Fruit fly (Drosophila melanogaster): ENCODE data around the gene Neos.

The Neos gene

DNA sequence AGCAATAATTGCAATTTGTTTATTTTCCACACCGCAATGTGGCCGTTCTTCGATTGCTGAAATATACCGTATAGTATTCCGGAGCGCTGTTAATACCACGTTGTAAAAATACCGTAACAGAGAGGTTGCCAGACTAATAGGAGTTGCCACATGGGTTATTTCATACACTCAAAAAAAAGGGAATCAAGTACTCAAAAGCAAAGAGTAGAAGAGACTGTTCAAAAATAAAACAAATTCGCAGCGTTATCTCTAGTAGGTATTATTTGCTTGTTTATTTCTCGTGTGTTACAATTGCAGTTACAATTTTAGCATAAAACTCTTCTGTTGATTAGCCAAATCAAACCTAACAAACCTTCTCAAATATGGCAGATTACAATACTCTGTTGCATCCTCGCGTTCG lies 9.0 kb downstream of the Neos start, which contains the start of gene MED4 (continued):
- TF ChIP-seq Smox (GFP tag; optimal IDR thresholded peaks at IDR 0.05) (peak; percentile 70), svp (GFP tag) (no peak), CG4318 (GFP tag; optimal IDR thresholded peaks at IDR 0.05) (no peak), CG6792 (GFP tag; optimal IDR thresholded peaks at IDR 0.05) (peak; percentile 71), Hr4 (GFP tag; optimal IDR thresholded peaks at IDR 0.05) (peak; percentile 85), acj6 (GFP tag; optimal IDR thresholded peaks at IDR 0.05) (peak; percentile 73), Eip75B (GFP tag; optimal IDR thresholded peaks at IDR 0.05) (peak; percentile 77), Sox14 (GFP tag; optimal IDR thresholded peaks at IDR 0.05) (peak; percentile 79), ss (GFP tag; optimal IDR thresholded peaks at IDR 0.05) (peak in 1 of 2 experiments; percentile 51), CG6854 (GFP tag; optimal IDR thresholded peaks at IDR 0.05) (peak; percentile 23), CG8119 (GFP tag; IDR thresholded peaks at IDR 0.05) (peak; percentile 78; the same call in 2 of the 3 replicates), CG31627 (GFP tag; optimal IDR thresholded peaks at IDR 0.05) (peak; percentile 87), Ets21C (GFP tag; optimal IDR thresholded peaks at IDR 0.05) (peak; percentile 68), CG3032 (tag; optimal IDR thresholded peaks at IDR 0.05) (peak; percentile 73)

- TF ChIP-seq svp (GFP tag) (peak; percentile 46), Eip78C (GFP tag) (peak; percentile 41), cyc (GFP tag; optimal IDR thresholded peaks at IDR 0.05) (no peak)
Observed at dm6 chr3L:7254724-7255123, 13.3 kb downstream of the Neos start.

dm6 chr3L:7258267-7258666 lies 16.8 kb downstream of the Neos start:
- 0 out of 3 replicates have a peak, but pooled peaks have one; percentile 42 for TF ChIP-seq eg (GFP tag; IDR thresholded peaks at IDR 0.05)
- TF ChIP-seq OdsH (GFP tag; optimal IDR thresholded peaks at IDR 0.05) = no peak

dm6 chr3L:7262471-7262870 lies 21.0 kb downstream of the Neos start:
- no peak for TF ChIP-seq cyc (GFP tag; optimal IDR thresholded peaks at IDR 0.05)
- peak; percentile 53 for TF ChIP-seq achi (GFP tag; optimal IDR thresholded peaks at IDR 0.05)
- no peak for TF ChIP-seq Eip93F (GFP tag; optimal IDR thresholded peaks at IDR 0.05)
- TF ChIP-seq Blimp-1 (GFP tag; optimal IDR thresholded peaks at IDR 0.05) = no peak
- TF ChIP-seq CG16779 (tag; optimal IDR thresholded peaks at IDR 0.05) = peak; percentile 7
- peak; percentile 52; the same call in 2 of the 3 replicates for TF ChIP-seq eg (GFP tag; IDR thresholded peaks at IDR 0.05)
- peak; percentile 32 for TF ChIP-seq pdm3 (GFP tag; optimal IDR thresholded peaks at IDR 0.05)
- TF ChIP-seq CG6792 (GFP tag; optimal IDR thresholded peaks at IDR 0.05) = peak; percentile 28
- TF ChIP-seq Sox102F (GFP tag; optimal IDR thresholded peaks at IDR 0.05) = no peak
- TF ChIP-seq spab (GFP tag; optimal IDR thresholded peaks at IDR 0.05) = peak; percentile 67
- peak; percentile 68 for TF ChIP-seq CG3032 (tag; optimal IDR thresholded peaks at IDR 0.05)
- peak; percentile 63 for TF ChIP-seq Hr4 (GFP tag; optimal IDR thresholded peaks at IDR 0.05)
- TF ChIP-seq svp (GFP tag) = peak; percentile 60
- no peak for TF ChIP-seq vri (GFP tag; optimal IDR thresholded peaks at IDR 0.05)
- peak; percentile 45 for TF ChIP-seq CG6276 (GFP tag; optimal IDR thresholded peaks at IDR 0.05)
- no peak for TF ChIP-seq CG31627 (GFP tag; optimal IDR thresholded peaks at IDR 0.05)
- peak; percentile 56 for TF ChIP-seq CG32006 (GFP tag; optimal IDR thresholded peaks at IDR 0.05)
- peak; percentile 45 for TF ChIP-seq CG9139 (GFP tag; optimal IDR thresholded peaks at IDR 0.05)
- TF ChIP-seq esn (GFP tag; optimal IDR thresholded peaks at IDR 0.05) = peak; percentile 22
- TF ChIP-seq Eip78C (GFP tag) = peak; percentile 91
- TF ChIP-seq Hr39 (GFP tag; optimal IDR thresholded peaks at IDR 0.05) = peak; percentile 7
- TF ChIP-seq fd85E (GFP tag; optimal IDR thresholded peaks at IDR 0.05) = no peak
- peak; percentile 59; the same call in 1 of the 3 replicates for TF ChIP-seq CG6163 (GFP tag; IDR thresholded peaks at IDR 0.05)
- peak in 1 of 2 experiments; percentile 23 for TF ChIP-seq salr (GFP tag; optimal IDR thresholded peaks at IDR 0.05)
- no peak for TF ChIP-seq Smox (GFP tag; optimal IDR thresholded peaks at IDR 0.05)
- peak; percentile 67 for TF ChIP-seq CG10669 (GFP tag; optimal IDR thresholded peaks at IDR 0.05)
- no peak for TF ChIP-seq Met (GFP tag; optimal IDR thresholded peaks at IDR 0.05)
- TF ChIP-seq CG3919 (GFP tag; optimal IDR thresholded peaks at IDR 0.05) = peak; percentile 65
- no peak for TF ChIP-seq CG6854 (GFP tag; optimal IDR thresholded peaks at IDR 0.05)
- peak; percentile 15; the same call in 1 of the 2 replicates for TF ChIP-seq Gug (GFP tag; IDR thresholded peaks at IDR 0.05)
- TF ChIP-seq CG34406 (GFP tag; optimal IDR thresholded peaks at IDR 0.05) = peak; percentile 31
- peak; percentile 63; the same call in 2 of the 3 replicates for TF ChIP-seq CG8119 (GFP tag; IDR thresholded peaks at IDR 0.05)
- peak; percentile 40 for TF ChIP-seq CG8632 (GFP tag; optimal IDR thresholded peaks at IDR 0.05)
- TF ChIP-seq CG6808 (GFP tag; optimal IDR thresholded peaks at IDR 0.05) = peak; percentile 71
- peak; percentile 16 to 58 for TF ChIP-seq ss (GFP tag; optimal IDR thresholded peaks at IDR 0.05)
- peak; percentile 6 for TF ChIP-seq Sox14 (GFP tag; optimal IDR thresholded peaks at IDR 0.05)
- no peak for TF ChIP-seq topi (GFP tag; optimal IDR thresholded peaks at IDR 0.05)
- no peak for TF ChIP-seq Hr38 (GFP tag; optimal IDR thresholded peaks at IDR 0.05)
- no peak for TF ChIP-seq fkh (GFP tag; optimal IDR thresholded peaks at IDR 0.05)

Measured in whole organism, prepupa.